Worm (Caenorhabditis elegans) whole organism, dauer: ENCODE measurements around the gene C14C6.8.

Experiments
- unc-62 ChIP-seq: sonication (generic microtip); optimal IDR thresholded peaks from 2 replicates; lab custom pipeline; 2017; ENCODE audit warnings: missing biosample characterization, missing genetic modification reagents, missing genetic modification characterization

The C14C6.8 gene

DNA sequence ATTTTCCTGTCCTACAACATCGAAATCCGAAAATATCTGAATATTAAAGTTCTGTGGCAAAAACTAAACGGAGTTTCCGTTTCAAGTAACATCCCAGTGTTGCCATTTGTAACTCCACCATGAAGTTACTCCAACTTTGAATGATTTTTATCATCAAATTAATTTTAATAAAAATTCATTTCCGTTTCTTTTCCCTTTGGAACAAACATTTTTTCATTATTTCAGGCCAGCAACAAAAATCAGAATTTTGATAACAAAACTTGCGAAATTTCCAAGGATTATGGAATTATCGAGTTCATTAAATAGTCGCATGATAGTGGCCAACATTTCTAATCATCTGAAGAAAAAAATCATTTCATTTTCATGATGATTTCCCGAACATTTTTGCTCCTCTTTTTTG lies 9.9 kb upstream of the C14C6.8 start, which contains the start of gene C14C6.2:
C14C6.2 (plus strand) TSS at position 301 of the 400 bp plus-strand sequence.
- TF ChIP-seq unc-62 (GFP tag; lab: Kevin White, UChicago), result no peak

DNA sequence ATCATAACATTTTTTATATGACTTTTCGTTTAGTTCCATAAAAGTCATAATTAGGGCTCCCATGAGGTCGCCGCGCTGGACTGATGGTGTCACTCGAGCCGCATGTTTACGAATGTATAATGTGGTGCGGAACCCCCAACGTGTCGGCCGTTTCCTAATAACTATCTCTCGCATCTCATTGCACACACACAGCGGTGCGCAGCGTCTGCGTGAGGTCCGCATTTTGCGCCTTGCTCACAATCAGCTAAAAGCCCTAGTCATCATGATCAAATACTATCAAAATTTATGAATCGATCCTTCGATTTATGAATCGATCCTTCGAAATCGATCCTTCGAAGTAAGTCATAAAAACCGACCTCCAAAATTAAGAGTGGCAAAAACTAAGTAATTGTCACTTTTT lies 7.0 kb upstream of the C14C6.8 start, which contains the start of gene srx-7:
srx-7 (plus strand) TSS at position 256 of the 400 bp plus-strand sequence.
- no peak for TF ChIP-seq unc-62 (GFP tag; lab: Kevin White, UChicago)

DNA sequence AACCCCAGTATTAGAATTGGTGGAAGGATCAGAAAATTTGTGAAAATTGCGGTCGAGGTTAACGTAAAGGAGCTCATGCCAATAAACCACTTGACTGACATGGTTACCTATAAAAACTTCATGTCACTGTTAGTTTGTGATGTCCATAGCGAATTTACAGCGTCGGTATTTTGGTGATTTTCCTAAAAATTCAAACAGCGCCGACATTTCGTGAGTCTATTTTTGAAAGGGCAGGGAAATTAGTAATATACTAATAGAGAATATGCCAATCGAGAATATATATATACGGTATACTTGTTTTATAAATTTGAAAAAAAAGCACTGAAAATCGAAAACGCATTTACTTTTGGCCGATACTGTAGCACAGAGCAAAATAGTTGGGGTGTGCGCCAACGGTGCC lies 3.1 kb upstream of the C14C6.8 start, which contains the start of gene srx-8:
srx-8 (minus strand) TSS at position 101 of the 400 bp plus-strand sequence.
- TF ChIP-seq unc-62 (GFP tag; lab: Kevin White, UChicago), result no peak

DNA sequence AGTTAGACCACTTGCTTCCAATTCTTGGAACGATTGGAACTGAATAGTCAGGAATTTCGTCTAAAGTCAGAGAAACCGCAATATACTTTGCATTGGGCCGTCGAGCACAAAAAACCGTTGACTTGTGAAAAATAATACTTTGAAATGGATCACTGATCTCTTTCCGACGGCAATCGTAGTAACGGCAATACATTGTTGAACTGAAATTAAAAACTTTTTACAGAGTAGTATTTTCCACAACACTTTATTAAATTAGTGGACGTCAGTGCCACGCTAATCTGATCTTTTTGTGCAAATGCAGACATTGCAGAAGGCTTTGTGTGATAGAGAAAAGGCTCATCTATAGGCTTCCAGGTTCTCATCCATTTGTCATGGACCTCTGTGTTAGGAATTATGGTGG lies 561 bp downstream of the C14C6.8 start:
- no peak for TF ChIP-seq unc-62 (GFP tag; lab: Kevin White, UChicago)

DNA sequence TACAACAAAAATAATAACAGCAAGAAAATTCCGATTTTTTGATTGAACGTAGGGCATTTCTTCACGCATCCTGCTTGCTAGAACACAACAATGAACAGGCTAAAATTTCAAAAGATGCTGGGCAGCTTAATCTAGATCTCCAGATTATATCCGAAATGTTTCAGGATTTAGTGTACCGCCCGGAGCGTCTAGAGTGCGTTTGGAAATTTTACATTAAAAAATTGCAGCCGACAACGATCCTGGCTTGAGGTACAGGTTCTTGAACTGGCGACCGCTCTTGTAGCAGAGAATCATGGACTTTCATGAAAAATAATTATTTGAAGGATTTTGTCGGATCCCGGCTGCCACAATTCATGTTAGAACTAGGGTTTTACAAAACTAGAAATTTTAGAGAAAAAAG lies 5.0 kb downstream of the C14C6.8 start, which contains the start of gene C14C6.6:
C14C6.6 (minus strand) TSS at position 101 of the 400 bp plus-strand sequence.
- TF ChIP-seq unc-62 (GFP tag; lab: Kevin White, UChicago), result no peak

DNA sequence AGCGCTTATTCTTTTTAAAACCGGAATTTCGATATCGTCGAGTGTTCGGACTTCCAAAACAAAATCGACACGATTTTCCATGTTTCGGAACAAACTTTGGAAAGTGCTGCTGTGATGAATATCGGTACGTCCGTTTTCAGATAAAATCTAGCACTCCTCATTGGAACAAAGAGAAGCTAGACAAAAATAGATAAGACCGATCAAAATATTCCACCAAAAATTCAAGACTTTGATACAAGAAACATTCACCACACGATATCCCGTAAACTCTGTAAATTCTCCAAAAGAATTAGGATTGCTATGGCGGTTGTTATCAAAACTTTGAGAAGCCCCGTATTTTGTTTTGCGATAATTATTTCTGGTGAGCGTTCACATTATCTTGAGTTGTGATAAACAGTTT lies 9.8 kb downstream of the C14C6.8 start, which contains the start of gene C14C6.3:
C14C6.3 (plus strand) TSS at position 301 of the 400 bp plus-strand sequence.
- no peak for TF ChIP-seq unc-62 (GFP tag; lab: Kevin White, UChicago)

DNA sequence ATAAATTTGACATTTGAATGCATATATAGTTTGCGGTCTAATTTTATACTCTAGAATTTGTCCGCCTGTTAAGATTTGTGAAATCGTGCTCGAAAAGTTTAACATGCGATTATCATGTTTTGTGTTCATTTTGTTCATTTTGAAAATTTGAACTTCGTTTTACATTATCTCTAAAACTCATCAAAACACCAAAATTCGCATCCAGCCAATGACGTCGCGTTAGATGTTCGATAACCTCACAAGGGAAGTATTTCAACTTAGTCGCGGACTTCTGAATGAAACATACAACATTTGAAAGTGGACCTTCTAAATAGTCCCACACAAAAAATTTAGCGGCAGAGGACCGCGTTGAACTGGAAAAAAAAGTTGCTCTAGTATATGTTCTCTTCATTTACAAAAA lies 11.5 kb downstream of the C14C6.8 start:
- TF ChIP-seq unc-62 (GFP tag; lab: Kevin White, UChicago), result no peak

DNA sequence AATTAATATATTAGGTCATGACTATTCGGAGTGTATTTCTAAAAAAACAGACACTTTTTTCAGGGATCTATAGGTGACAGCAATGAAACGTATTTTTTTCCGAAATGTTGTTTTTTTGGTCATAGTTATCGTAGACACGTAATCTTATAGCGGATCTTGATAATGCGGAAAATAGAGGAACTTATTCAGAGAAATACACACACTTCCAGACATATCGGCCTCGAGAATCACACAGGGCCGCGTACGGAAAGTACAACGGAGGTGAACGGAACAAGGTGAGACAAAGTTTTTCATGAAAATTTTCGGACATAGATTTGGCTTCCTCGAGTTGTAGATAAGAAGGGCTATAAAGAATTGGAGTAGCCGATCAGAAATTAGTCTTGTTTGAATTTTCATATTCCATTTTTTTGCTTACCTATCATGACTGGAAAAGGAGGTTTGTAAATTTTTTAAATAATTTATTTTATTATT lies 13.9 kb downstream of the C14C6.8 start, which contains the start of gene nhr-155:
nhr-155 (plus strand) TSS at position 421 of the 471 bp plus-strand sequence.
- no peak for TF ChIP-seq unc-62 (GFP tag; lab: Kevin White, UChicago)

DNA sequence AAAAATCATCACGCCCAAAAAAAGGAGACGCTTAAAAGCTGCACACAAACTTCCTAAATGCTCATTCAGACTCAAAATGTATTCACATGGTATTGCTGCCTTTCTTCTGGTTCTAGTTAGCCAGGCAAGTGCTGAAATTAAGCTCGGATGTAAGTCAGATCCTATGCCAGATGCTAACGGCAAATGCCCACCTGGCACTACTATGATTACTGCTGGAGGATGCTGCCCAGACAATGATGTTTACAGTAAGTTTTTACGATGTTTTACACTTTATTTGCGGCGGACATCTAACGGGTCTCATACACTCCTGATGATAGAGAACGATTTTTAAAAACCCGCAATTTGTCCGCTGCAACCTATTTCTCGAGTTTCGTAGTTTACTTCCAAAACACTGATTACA lies 16.4 kb downstream of the C14C6.8 start, which contains the start of gene C14C6.5:
C14C6.5 (plus strand) TSS at position 58 of the 400 bp plus-strand sequence.
- no peak for TF ChIP-seq unc-62 (GFP tag; lab: Kevin White, UChicago)

DNA sequence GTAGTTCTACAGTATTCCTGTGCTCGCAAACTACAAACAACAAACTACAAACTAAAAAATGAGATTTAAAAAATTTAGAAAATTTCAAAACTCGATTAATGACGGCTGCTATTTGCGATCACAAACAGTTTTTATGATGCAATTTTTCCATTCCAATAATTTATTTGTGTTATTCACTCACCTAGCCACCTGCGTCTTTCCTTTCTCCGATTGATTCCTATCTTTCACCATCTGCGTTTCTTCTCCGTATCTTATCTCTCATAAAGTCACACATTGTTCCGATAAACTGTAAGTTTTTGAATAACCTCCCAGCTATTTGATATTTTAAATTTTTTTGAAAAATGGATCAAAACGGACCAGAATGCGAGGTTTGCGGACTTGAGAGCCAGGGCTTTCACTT lies 18.8 kb downstream of the C14C6.8 start, which contains the start of gene nhr-132:
nhr-132 (plus strand) TSS at position 271 of the 400 bp plus-strand sequence.
- no peak for TF ChIP-seq unc-62 (GFP tag; lab: Kevin White, UChicago)

DNA sequence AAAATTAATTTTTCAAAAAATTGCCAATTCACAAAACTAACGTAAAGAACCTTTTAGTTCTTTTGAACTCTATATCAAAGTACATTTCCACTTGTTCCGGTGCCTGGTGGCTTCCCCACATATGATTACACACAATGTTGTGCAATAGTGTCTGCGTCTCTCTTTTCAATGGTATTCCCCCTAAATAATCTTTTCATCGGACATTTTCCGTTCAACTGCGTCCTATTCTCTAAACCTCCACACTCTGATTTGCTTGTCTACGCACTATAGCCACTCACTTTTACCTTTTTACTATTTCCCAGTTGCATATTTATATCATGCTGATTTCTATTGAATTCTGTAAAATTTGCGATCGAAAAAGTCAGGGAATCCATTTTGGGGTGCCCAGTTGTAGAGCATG lies 20.9 kb downstream of the C14C6.8 start, which contains the start of gene nhr-58:
nhr-58 (plus strand) TSS at position 214 of the 400 bp plus-strand sequence.
- no peak for TF ChIP-seq unc-62 (GFP tag; lab: Kevin White, UChicago)

DNA sequence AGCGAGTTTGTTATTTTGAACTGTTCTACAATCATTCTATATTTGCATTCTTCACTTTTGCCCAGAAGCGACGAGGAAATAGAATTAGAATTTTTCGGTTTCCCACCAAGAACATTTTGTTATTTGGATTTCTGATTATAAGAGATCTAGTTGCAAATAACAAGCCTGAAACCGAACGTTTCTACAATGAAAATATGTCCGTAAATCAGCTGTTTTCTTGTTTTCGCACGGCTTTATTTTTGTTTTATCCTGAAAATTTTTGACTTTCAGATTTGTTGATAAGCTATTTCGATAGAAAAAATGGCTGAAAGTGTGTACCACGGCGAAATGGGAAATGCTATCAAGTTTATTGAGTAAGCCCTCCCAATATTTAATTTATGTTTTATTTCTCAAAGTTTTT lies 25.4 kb downstream of the C14C6.8 start, which contains the start of gene srw-108:
srw-108 (plus strand) TSS at position 301 of the 400 bp plus-strand sequence.
- no peak for TF ChIP-seq unc-62 (GFP tag; lab: Kevin White, UChicago)

DNA sequence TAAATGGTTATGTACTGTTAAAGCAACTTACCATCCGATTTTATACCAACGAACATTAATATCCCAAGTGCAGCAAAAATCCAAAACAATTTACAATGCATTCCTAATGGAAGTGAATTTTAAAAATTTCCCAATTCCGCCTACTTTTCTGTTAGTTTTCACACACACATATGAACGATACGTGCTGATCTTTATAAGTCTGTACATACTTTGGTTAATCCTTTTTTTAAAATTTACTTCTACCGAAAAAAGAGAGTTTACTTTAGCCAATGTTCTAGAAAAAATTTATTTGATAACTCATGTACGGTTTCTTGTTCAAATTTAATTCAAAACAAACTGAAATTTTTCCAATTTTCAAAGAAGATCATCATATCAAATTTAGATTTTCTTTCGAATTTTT lies 27.9 kb downstream of the C14C6.8 start, which contains the start of gene R11G11.16:
R11G11.16 (minus strand) TSS at position 101 of the 400 bp plus-strand sequence.
- no peak for TF ChIP-seq unc-62 (GFP tag; lab: Kevin White, UChicago)

DNA sequence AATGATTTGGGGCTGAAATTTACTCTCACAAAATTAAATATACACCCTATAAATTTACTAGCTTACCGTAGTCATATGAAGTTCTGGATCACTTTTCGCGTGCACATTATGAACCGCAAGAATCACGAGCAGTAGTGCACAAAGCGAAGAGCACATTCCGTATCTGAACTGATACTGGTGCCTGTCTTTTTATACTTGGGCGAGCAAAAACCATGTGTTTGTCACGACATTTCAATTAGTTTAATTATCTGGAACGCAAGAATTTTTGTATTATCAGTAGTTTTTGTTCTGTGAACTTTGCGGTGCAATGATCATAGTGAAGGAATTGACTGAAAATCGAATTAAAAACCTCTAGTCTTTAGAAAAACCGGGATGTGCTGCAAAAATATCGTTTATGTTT lies 28.9 kb downstream of the C14C6.8 start, which contains the start of gene lipl-3:
lipl-3 (minus strand) TSS at position 161 of the 400 bp plus-strand sequence.
- no peak for TF ChIP-seq unc-62 (GFP tag; lab: Kevin White, UChicago)

DNA sequence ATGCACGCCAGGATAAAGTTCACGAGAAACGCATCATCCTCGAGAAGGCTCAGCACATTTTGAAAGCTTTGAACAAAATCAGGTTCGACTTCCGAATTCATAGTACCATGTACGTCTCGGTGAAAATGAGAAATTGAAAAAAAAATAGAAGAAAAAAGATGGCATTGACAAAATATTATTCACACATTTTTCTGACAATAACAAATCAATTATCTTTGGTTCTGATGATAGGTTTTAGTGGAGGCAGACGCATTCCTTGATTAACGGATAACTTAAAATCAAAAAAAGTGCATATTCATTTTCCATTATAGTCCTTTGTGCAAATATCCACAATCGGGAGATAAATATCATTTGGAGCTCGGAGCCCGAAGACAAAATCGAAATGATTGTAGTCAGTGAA lies 31.4 kb downstream of the C14C6.8 start, which contains the start of gene srw-107:
srw-107 (minus strand) TSS at position 101 of the 400 bp plus-strand sequence.
- no peak for TF ChIP-seq unc-62 (GFP tag; lab: Kevin White, UChicago)

DNA sequence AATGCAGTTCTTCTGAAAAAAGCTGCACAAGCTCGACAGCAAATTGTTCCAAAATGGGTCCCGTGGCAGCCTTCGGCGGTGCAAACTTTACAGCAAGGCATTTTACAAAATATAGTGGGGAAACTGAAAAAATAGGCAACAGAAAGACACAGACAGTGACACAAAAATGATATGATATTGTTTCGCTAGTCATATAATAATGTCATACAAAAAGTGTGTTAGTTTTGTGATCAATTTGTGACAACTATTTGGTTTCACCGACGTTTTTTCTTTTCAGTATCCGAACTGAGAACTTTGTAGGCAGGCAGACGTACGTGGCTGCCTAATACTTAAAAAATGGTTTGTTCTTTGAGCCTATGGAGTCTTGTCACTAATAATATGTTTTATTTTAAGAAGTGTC lies 33.5 kb downstream of the C14C6.8 start, which contains the start of gene nhr-210:
nhr-210 (minus strand) TSS at position 101 of the 400 bp plus-strand sequence.
- TF ChIP-seq unc-62 (GFP tag; lab: Kevin White, UChicago), result no peak
